Worm (Caenorhabditis elegans): Measurements from ENCODE around the gene T05C12.8.

T05C12.8 gene

ce11 chrII:8190455-8190854, at the start of gene T05C12.8:
Gene T05C12.8, minus strand, starts transcription at chrII:8190555.
- no peak for TF ChIP-seq bed-1 (GFP tag; IDR thresholded peaks at IDR 0.05)
- no peak for TF ChIP-seq let-526 (GFP tag; IDR thresholded peaks at IDR 0.05)

ce11 chrII:8238155-8238554, 47.8 kb upstream of the T05C12.8 start, which contains the start of gene nlp-5:
Gene nlp-5, plus strand, starts transcription at chrII:8238455.
- TF ChIP-seq mel-28 (tag; optimal IDR thresholded peaks at IDR 0.05; ENCODE audit: borderline replicate concordance) = no peak
- no peak for TF ChIP-seq xnd-1 (tag; optimal IDR thresholded peaks at IDR 0.05)
- TF ChIP-seq ceh-91 (GFP tag; IDR thresholded peaks at IDR 0.05) = no peak
- TF ChIP-seq mcd-1 (GFP tag; IDR thresholded peaks at IDR 0.05) = no peak
- no peak for TF ChIP-seq ztf-28 (GFP tag; IDR thresholded peaks at IDR 0.05)
- no peak for TF ChIP-seq lin-35 (GFP tag; optimal IDR thresholded peaks at IDR 0.05)
- no peak for TF ChIP-seq Y95B8A.8 (GFP tag; IDR thresholded peaks at IDR 0.05)
- no peak for TF ChIP-seq ekl-4 (GFP tag; IDR thresholded peaks at IDR 0.05)

DNA sequence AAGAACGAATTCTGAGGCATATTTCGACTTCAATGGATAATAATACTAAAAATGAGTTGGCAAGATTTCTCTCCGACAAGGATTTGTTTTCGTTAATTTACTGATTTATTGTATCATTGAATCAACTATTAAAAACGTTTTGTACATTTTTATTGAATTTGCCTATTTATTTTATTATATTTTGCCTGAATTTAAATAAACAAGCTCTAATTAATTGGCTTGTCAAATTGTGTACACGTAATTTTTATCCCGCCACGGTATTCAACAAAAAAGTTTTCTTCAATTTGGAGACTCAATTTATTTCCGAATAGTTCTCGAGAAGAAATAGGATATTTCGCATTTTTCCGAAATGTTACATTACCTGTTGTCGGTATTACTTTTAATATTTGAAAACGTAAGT, 42.1 kb upstream of the T05C12.8 start, which contains the start of gene M110.7:
M110.7 (plus strand) TSS at position 301 of the 400 bp plus-strand sequence.
- TF ChIP-seq somi-1 (GFP tag; optimal IDR thresholded peaks at IDR 0.05) = no peak
- no peak for TF ChIP-seq madf-8 (GFP tag; conservative IDR thresholded peaks at IDR 0.05)
- TF ChIP-seq ztf-25 (GFP tag; IDR thresholded peaks at IDR 0.05) = no peak
- TF ChIP-seq hrde-1 (tag; optimal IDR thresholded peaks at IDR 0.05; ENCODE audit: borderline replicate concordance) = no peak
- TF ChIP-seq cebp-2 (GFP tag; IDR thresholded peaks at IDR 0.05) = no peak
- TF ChIP-seq C06A6.2 (GFP tag; conservative IDR thresholded peaks at IDR 0.05) = no peak
- TF ChIP-seq snpc-3.4 (tag; optimal IDR thresholded peaks at IDR 0.05) = no peak
- TF ChIP-seq ztf-26 (tag; optimal IDR thresholded peaks at IDR 0.05) = no peak
- TF ChIP-seq F57C9.4 (tag; optimal IDR thresholded peaks at IDR 0.05) = no peak
- TF ChIP-seq ztf-6 (GFP tag; IDR thresholded peaks at IDR 0.05) = no peak
- TF ChIP-seq snpc-1.1 (tag; optimal IDR thresholded peaks at IDR 0.05; ENCODE audit: insufficient read depth) = no peak
- no peak for TF ChIP-seq him-1 (tag; optimal IDR thresholded peaks at IDR 0.05)

ce11 chrII:8230976-8231375, 40.6 kb upstream of the T05C12.8 start, which contains the start of gene M110.9:
Gene M110.9, plus strand, starts transcription at chrII:8231276.
- no peak for TF ChIP-seq ztf-3 (GFP tag; optimal IDR thresholded peaks at IDR 0.05)
- 0 out of 2 replicates have a peak, but pooled peaks have one; percentile 27 for TF ChIP-seq madf-3 (GFP tag; IDR thresholded peaks at IDR 0.05)

DNA sequence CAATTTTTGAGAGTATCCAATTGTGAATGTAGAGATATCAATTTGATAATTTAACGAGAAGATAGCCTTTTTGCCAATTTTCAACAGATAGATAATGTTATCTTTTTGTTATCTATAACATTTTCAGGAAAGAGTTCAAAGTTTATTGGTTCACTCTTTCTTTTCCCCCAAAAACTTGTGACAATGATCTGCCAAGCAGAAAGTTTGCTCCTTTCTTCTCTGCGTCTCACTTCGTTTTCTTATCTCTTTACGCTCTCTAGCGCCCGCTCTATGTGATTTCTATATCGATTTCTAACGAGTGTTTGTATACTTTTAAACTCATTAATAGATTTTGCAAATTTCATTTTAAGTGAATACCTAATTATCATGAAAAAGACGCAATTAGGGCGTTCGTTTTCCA, 36.1 kb upstream of the T05C12.8 start:
- TF ChIP-seq unc-62 (GFP tag; optimal IDR thresholded peaks at IDR 0.05) = no peak
- peak; percentile 49; the same call in 1 of the 2 replicates for TF ChIP-seq hmg-1.2 (GFP tag; IDR thresholded peaks at IDR 0.05)
- TF ChIP-seq mes-4 (tag; optimal IDR thresholded peaks at IDR 0.05) = no peak
- TF ChIP-seq F10E7.11 (tag; optimal IDR thresholded peaks at IDR 0.05) = no peak
- no peak for TF ChIP-seq Y56A3A.18 (GFP tag; IDR thresholded peaks at IDR 0.05)
- TF ChIP-seq ceh-40 (GFP tag; IDR thresholded peaks at IDR 0.05) = no peak
- TF ChIP-seq attf-5 (GFP tag; optimal IDR thresholded peaks at IDR 0.05) = no peak
- TF ChIP-seq ceh-79 (tag; optimal IDR thresholded peaks at IDR 0.05) = no peak
- peak; percentile 14; the same call in 1 of the 2 replicates for TF ChIP-seq ekl-4 (GFP tag; IDR thresholded peaks at IDR 0.05)
- TF ChIP-seq nhr-80 (tag; optimal IDR thresholded peaks at IDR 0.05) = peak; percentile 44
- TF ChIP-seq Y79H2A.3 (GFP tag; conservative IDR thresholded peaks at IDR 0.05) = 0 out of 2 replicates have a peak, but pooled peaks have one; percentile 16
- TF ChIP-seq lin-54 (GFP tag; optimal IDR thresholded peaks at IDR 0.05) = peak; percentile 13
- no peak for TF ChIP-seq snpc-3.4 (tag; optimal IDR thresholded peaks at IDR 0.05)
- TF ChIP-seq pha-4 (tag; optimal IDR thresholded peaks at IDR 0.05) = no peak
- TF ChIP-seq K11D2.4 (GFP tag; IDR thresholded peaks at IDR 0.05) = no peak
- no peak for TF ChIP-seq ztf-6 (GFP tag; IDR thresholded peaks at IDR 0.05)
- no peak for TF ChIP-seq athp-1 (tag; optimal IDR thresholded peaks at IDR 0.05)
- TF ChIP-seq F23B12.7 (tag; optimal IDR thresholded peaks at IDR 0.05; ENCODE audit: insufficient read depth) = no peak
- TF ChIP-seq madf-6 (GFP tag; IDR thresholded peaks at IDR 0.05) = no peak

Measured in whole organism, young adult.